Fruit fly (Drosophila melanogaster) whole organism, embryonic: ENCODE data around the gene Agxt.

Experiments used
- Ada2b ChIP-seq: fragments of 200-800 bp; sonication (Bioruptor generic); IDR thresholded peaks from 2 replicates; pipeline ENCODE4 v1.3.6; 2022; ENCODE audit warnings: missing biosample characterization, missing genetic modification characterization
- Awh ChIP-seq: fragments of 200-800 bp; sonication (Bioruptor generic); IDR thresholded peaks from 2 replicates; pipeline ENCODE4, ENCODE4 v1.3.6; 2022; ENCODE audit warnings: missing biosample characterization, missing genetic modification characterization
- Bgb ChIP-seq: fragments of 200-800 bp; sonication (Bioruptor generic); IDR thresholded peaks from 2 replicates; pipeline ENCODE4 v1.3.6; 2022; ENCODE audit warnings: missing biosample characterization, missing genetic modification characterization; ENCODE audit not compliant: partially characterized antibody
- Blimp-1 ChIP-seq: fragments of 200-800 bp; sonication (Bioruptor generic); optimal IDR thresholded peaks from 3 replicates; lab custom pipeline; 2018; ENCODE audit warnings: missing biosample characterization, missing genetic modification characterization, mild to moderate bottlenecking, moderate library complexity, missing genetic modification reagents
- C15 ChIP-seq: fragments of 200-800 bp; sonication (Bioruptor generic); IDR thresholded peaks from 3 replicates; pipeline ENCODE4 v1.3.6; 2022; ENCODE audit warnings: missing biosample characterization, missing genetic modification characterization
- CG12236 ChIP-seq: fragments of 200-800 bp; sonication (Bioruptor generic); optimal IDR thresholded peaks from 2 replicates; lab custom pipeline; 2016; ENCODE audit warnings: missing biosample characterization, missing genetic modification characterization
- CG13894 ChIP-seq: fragments of 200-800 bp; sonication (Bioruptor generic); optimal IDR thresholded peaks from 3 replicates; lab custom pipeline; 2018; ENCODE audit warnings: missing biosample characterization, mild to moderate bottlenecking, missing genetic modification characterization, moderate library complexity
- CG14710 ChIP-seq: fragments of 200-800 bp; sonication (Bioruptor generic); optimal IDR thresholded peaks from 3 replicates; lab custom pipeline; 2019; ENCODE audit warnings: missing biosample characterization, mild to moderate bottlenecking, missing genetic modification characterization, moderate library complexity
- CG14965 ChIP-seq: fragments of 200-800 bp; sonication (Bioruptor generic); optimal IDR thresholded peaks from 2 replicates; lab custom pipeline; 2016; ENCODE audit warnings: missing biosample characterization, missing genetic modification characterization, borderline replicate concordance
- CG17568 ChIP-seq: fragments of 200-800 bp; sonication (Bioruptor generic); optimal IDR thresholded peaks from 2 replicates; lab custom pipeline; 2018; ENCODE audit warnings: missing biosample characterization, mild to moderate bottlenecking, missing genetic modification characterization, moderate library complexity
- CG17829 ChIP-seq: fragments of 200-800 bp; optimal IDR thresholded peaks from 2 replicates; lab custom pipeline; 2019; ENCODE audit warnings: missing biosample characterization, mild to moderate bottlenecking, missing genetic modification characterization, moderate library complexity
- CG30020 ChIP-seq: fragments of 200-800 bp; optimal IDR thresholded peaks from 2 replicates; lab custom pipeline; 2019; ENCODE audit warnings: missing biosample characterization, mild to moderate bottlenecking, missing genetic modification characterization, moderate library complexity
- CG4328 ChIP-seq: fragments of 200-800 bp; sonication (Bioruptor generic); optimal IDR thresholded peaks from 3 replicates; lab custom pipeline; 2017; ENCODE audit warnings: missing biosample characterization, missing genetic modification reagents, missing genetic modification characterization
- CG4730 ChIP-seq: fragments of 200-800 bp; sonication (Bioruptor generic); IDR thresholded peaks from 2 replicates; pipeline ENCODE4 v1.3.6; 2022; ENCODE audit warnings: missing biosample characterization, missing genetic modification characterization
- CG5180 ChIP-seq: fragments of 200-800 bp; sonication (Bioruptor generic); optimal IDR thresholded peaks from 3 replicates; lab custom pipeline; 2017; ENCODE audit warnings: missing biosample characterization, missing genetic modification characterization, mild to moderate bottlenecking, moderate library complexity, missing genetic modification reagents
- CG6689 ChIP-seq: fragments of 200-800 bp; sonication (Bioruptor generic); IDR thresholded peaks from 2 replicates; pipeline ENCODE4 v1.3.6; 2022; ENCODE audit warnings: missing biosample characterization, missing genetic modification characterization
- CG8388 ChIP-seq: fragments of 200-800 bp; sonication (Bioruptor generic); optimal IDR thresholded peaks from 2 replicates; lab custom pipeline; 2019; ENCODE audit warnings: missing biosample characterization, mild to moderate bottlenecking, missing genetic modification characterization, moderate library complexity
- CG8924 ChIP-seq: fragments of 200-800 bp; optimal IDR thresholded peaks from 3 replicates; lab custom pipeline; 2019; ENCODE audit warnings: missing biosample characterization, mild to moderate bottlenecking, missing genetic modification characterization, moderate library complexity
- Dbx ChIP-seq: fragments of 200-800 bp; sonication (Bioruptor generic); IDR thresholded peaks from 3 replicates; pipeline ENCODE4 v1.3.6; 2022; ENCODE audit warnings: missing biosample characterization, missing genetic modification characterization
- Dek ChIP-seq: fragments of 200-800 bp; sonication (Bioruptor generic); optimal IDR thresholded peaks from 3 replicates; lab custom pipeline; 2019; ENCODE audit warnings: missing biosample characterization, mild to moderate bottlenecking, missing genetic modification characterization, moderate library complexity
- Dip2 ChIP-seq: fragments of 200-800 bp; sonication (Bioruptor generic); IDR thresholded peaks from 2 replicates; pipeline ENCODE4 v1.3.6; 2022; ENCODE audit warnings: missing biosample characterization, missing genetic modification characterization
- Dp ChIP-seq: fragments of 200-800 bp; sonication (Bioruptor generic); optimal IDR thresholded peaks from 2 replicates; lab custom pipeline; 2018; ENCODE audit warnings: missing biosample characterization, mild to moderate bottlenecking, missing genetic modification characterization, moderate library complexity
- Fer1 ChIP-seq: fragments of 200-800 bp; sonication (Bioruptor generic); optimal IDR thresholded peaks from 2 replicates; lab custom pipeline; 2017; ENCODE audit warnings: missing biosample characterization, mild to moderate bottlenecking, missing genetic modification characterization
- Fer3 ChIP-seq: fragments of 200-800 bp; sonication (Bioruptor generic); optimal IDR thresholded peaks from 2 replicates; lab custom pipeline; 2018; ENCODE audit warnings: missing biosample characterization, mild to moderate bottlenecking, missing genetic modification characterization, moderate library complexity
- HmgZ ChIP-seq: fragments of 200-800 bp; sonication (Bioruptor generic); optimal IDR thresholded peaks from 2 replicates; lab custom pipeline; 2018; ENCODE audit warnings: missing biosample characterization, mild to moderate bottlenecking, missing genetic modification characterization
- Lhr ChIP-seq: fragments of 200-800 bp; sonication (Bioruptor generic); optimal IDR thresholded peaks from 3 replicates; lab custom pipeline; 2017; ENCODE audit warnings: mild to moderate bottlenecking, missing biosample characterization, missing genetic modification reagents, missing genetic modification characterization
- Myb ChIP-seq: fragments of 200-800 bp; sonication (Bioruptor generic); optimal IDR thresholded peaks from 2 replicates; lab custom pipeline; 2016; ENCODE audit warnings: missing biosample characterization, missing genetic modification characterization
- NK7.1 ChIP-seq: fragments of 200-800 bp; sonication (Bioruptor generic); optimal IDR thresholded peaks from 3 replicates; lab custom pipeline; 2016; ENCODE audit warnings: missing biosample characterization, missing genetic modification characterization
- Nf-YB ChIP-seq: fragments of 200-800 bp; sonication (Bioruptor generic); optimal IDR thresholded peaks from 3 replicates; lab custom pipeline; 2019; ENCODE audit warnings: missing biosample characterization, mild to moderate bottlenecking, missing genetic modification characterization, moderate library complexity
- Oli ChIP-seq: fragments of 200-800 bp; sonication (Bioruptor generic); optimal IDR thresholded peaks from 2 replicates; lab custom pipeline; 2018; ENCODE audit warnings: missing biosample characterization, mild to moderate bottlenecking, missing genetic modification characterization, moderate library complexity
- Side ChIP-seq: fragments of 200-800 bp; sonication (Bioruptor generic); optimal IDR thresholded peaks from 2 replicates; lab custom pipeline; 2016; ENCODE audit warnings: missing biosample characterization, missing genetic modification characterization
- Sox102F ChIP-seq: fragments of 200-800 bp; sonication (Bioruptor generic); optimal IDR thresholded peaks from 2 replicates; lab custom pipeline; 2018; ENCODE audit warnings: missing biosample characterization, mild to moderate bottlenecking, missing genetic modification characterization, moderate library complexity
- Xbp1 ChIP-seq: fragments of 200-800 bp; sonication (Bioruptor generic); optimal IDR thresholded peaks from 3 replicates; lab custom pipeline; 2016; ENCODE audit warnings: missing biosample characterization, mild to moderate bottlenecking, missing genetic modification characterization
- ash1 ChIP-seq: fragments of 200-800 bp; sonication (Bioruptor generic); optimal IDR thresholded peaks from 2 replicates; lab custom pipeline; 2018; ENCODE audit warnings: missing biosample characterization, mild to moderate bottlenecking, missing genetic modification characterization
- ci ChIP-seq: fragments of 200-800 bp; sonication (Bioruptor generic); IDR thresholded peaks from 3 replicates; pipeline ENCODE4 v1.3.6; 2022; ENCODE audit warnings: missing biosample characterization, missing genetic modification characterization
- crc ChIP-seq: fragments of 200-800 bp; sonication (Bioruptor generic); optimal IDR thresholded peaks from 2 replicates; lab custom pipeline; 2016; ENCODE audit warnings: missing biosample characterization, missing genetic modification characterization
- dan ChIP-seq: fragments of 200-800 bp; sonication (Bioruptor generic); IDR thresholded peaks from 2 replicates; pipeline ENCODE4 v1.3.6; 2022; ENCODE audit warnings: missing biosample characterization, missing genetic modification characterization
- fd102C ChIP-seq: fragments of 200-800 bp; sonication (Bioruptor generic); optimal IDR thresholded peaks from 2 replicates; lab custom pipeline; 2018; ENCODE audit warnings: missing biosample characterization, mild to moderate bottlenecking, missing genetic modification characterization, moderate library complexity
- gcm2 ChIP-seq: fragments of 200-800 bp; sonication (Bioruptor generic); optimal IDR thresholded peaks from 2 replicates; lab custom pipeline; 2016; ENCODE audit warnings: missing biosample characterization, missing genetic modification characterization
- grn ChIP-seq: fragments of 200-800 bp; sonication (Bioruptor generic); optimal IDR thresholded peaks from 3 replicates; lab custom pipeline; 2017; ENCODE audit warnings: missing biosample characterization, missing genetic modification characterization
- gsb-n ChIP-seq: fragments of 200-800 bp; sonication (Bioruptor generic); optimal IDR thresholded peaks from 3 replicates; lab custom pipeline; 2018; ENCODE audit warnings: missing biosample characterization, mild to moderate bottlenecking, missing genetic modification characterization
- lmd ChIP-seq: fragments of 200-800 bp; sonication (Bioruptor generic); IDR thresholded peaks from 2 replicates; pipeline ENCODE4 v1.3.6; 2022; ENCODE audit warnings: missing biosample characterization, missing genetic modification characterization
- phol ChIP-seq: fragments of 200-800 bp; sonication (Bioruptor generic); optimal IDR thresholded peaks from 3 replicates; lab custom pipeline; 2018; ENCODE audit warnings: missing biosample characterization, mild to moderate bottlenecking, missing genetic modification characterization, moderate library complexity
- pnt ChIP-seq: fragments of 200-800 bp; sonication (Bioruptor generic); optimal IDR thresholded peaks from 3 replicates; lab custom pipeline; 2016; ENCODE audit warnings: missing biosample characterization, missing genetic modification characterization
- sc ChIP-seq, 3 experiments: fragments of >200 bp in 2 of 3; fragments of 200-800 bp in 1 of 3; sonication (Bioruptor generic) in 1 of 3; optimal IDR thresholded peaks; 2 replicates in 2 of 3; 3 replicates in 1 of 3; lab custom pipeline; 2017; ENCODE audit warnings: mild to moderate bottlenecking in 1 of 3, missing biosample characterization in 1 of 3, missing genetic modification characterization in 1 of 3, missing genetic modification reagents in 1 of 3
- stc ChIP-seq: fragments of 200-800 bp; sonication (Bioruptor generic); IDR thresholded peaks from 2 replicates; pipeline ENCODE4 v1.3.6; 2022; ENCODE audit warnings: missing biosample characterization, missing genetic modification characterization
- tap ChIP-seq: fragments of 200-800 bp; optimal IDR thresholded peaks from 3 replicates; lab custom pipeline; 2019; ENCODE audit warnings: missing biosample characterization, mild to moderate bottlenecking, missing genetic modification characterization, moderate library complexity
- trh ChIP-seq: fragments of 200-800 bp; sonication (Bioruptor generic); optimal IDR thresholded peaks from 2 replicates; lab custom pipeline; 2016; ENCODE audit warnings: missing biosample characterization, missing genetic modification characterization
- zf30C ChIP-seq: fragments of 200-800 bp; sonication (Bioruptor generic); optimal IDR thresholded peaks from 3 replicates; lab custom pipeline; 2018; ENCODE audit warnings: missing biosample characterization, mild to moderate bottlenecking, missing genetic modification characterization
- zfh2 ChIP-seq: fragments of 200-800 bp; sonication (Bioruptor generic); optimal IDR thresholded peaks from 2 replicates; lab custom pipeline; 2016; ENCODE audit warnings: missing biosample characterization, missing genetic modification characterization

Agxt gene

dm6 chrX:6542331-6542730 is 13.6 kb downstream of the Agxt start (continued):
- TF ChIP-seq fd102C (GFP tag; lab: Kevin White, UChicago) (no peak), CG5180 (peak; percentile 21), pnt (no peak), gsb-n (tag; lab: Kevin White, UChicago) (peak; percentile 14), CG12236 (GFP tag; lab: Kevin White, UChicago) (no peak), grn (GFP tag; lab: Kevin White, UChicago) (no peak), HmgZ (tag; lab: Kevin White, UChicago) (no peak), Xbp1 (GFP tag; lab: Kevin White, UChicago) (peak; percentile 40), ci (GFP tag; lab: Robert Waterston, UW) (peak; percentile 62; the same call in 1 of the 3 replicates), Dek (tag; lab: Kevin White, UChicago) (no peak), CG14710 (peak; percentile 5), zf30C (GFP tag; lab: Kevin White, UChicago) (no peak), Dbx (GFP tag; lab: Robert Waterston, UW) (no peak), Dp (GFP tag; lab: Kevin White, UChicago) (no peak), Fer3 (tag; lab: Kevin White, UChicago) (peak; percentile 1), CG8924 (peak; percentile 37), CG17568 (peak; percentile 1), tap (tag; lab: Kevin White, UChicago) (peak; percentile 45), Side (GFP tag; lab: Kevin White, UChicago) (no peak), CG14965 (GFP tag; lab: Kevin White, UChicago) (no peak), Awh (peak; percentile 35; the same call in 1 of the 2 replicates), NK7.1 (GFP tag; lab: Kevin White, UChicago) (no peak), stc (GFP tag; lab: Robert Waterston, UW) (peak; percentile 63), C15 (GFP tag; lab: Robert Waterston, UW) (no peak), CG13894 (no peak), Lhr (GFP tag; lab: Kevin White, UChicago) (no peak), ash1 (GFP tag; lab: Kevin White, UChicago) (no peak), CG4730 (no peak), crc (GFP tag; lab: Kevin White, UChicago) (no peak), Dip2 (GFP tag; lab: Robert Waterston, UW) (no peak), Nf-YB (no peak), Oli (tag; lab: Kevin White, UChicago) (peak; percentile 59), gcm2 (no peak), sc (optimal IDR thresholded peaks at IDR 0.05; lab: Kevin White, UChicago) (no peak), sc (GFP tag; optimal IDR thresholded peaks at IDR 0.05; lab: Kevin White, UChicago) (no peak), Ada2b (GFP tag; lab: Robert Waterston, UW) (0 out of 2 replicates have a peak, but pooled peaks have one; percentile 28), Myb (GFP tag; lab: Kevin White, UChicago) (no peak), CG6689 (GFP tag; lab: Robert Waterston, UW) (peak; percentile 61), CG17829 (tag; lab: Kevin White, UChicago) (peak; percentile 33), CG4328 (GFP tag; lab: Kevin White, UChicago) (no peak), zfh2 (GFP tag; lab: Kevin White, UChicago) (no peak), Bgb (GFP tag; lab: Robert Waterston, UW) (no peak), CG8388 (GFP tag; lab: Kevin White, UChicago) (peak; percentile 41), Sox102F (GFP tag; lab: Kevin White, UChicago) (peak; percentile 73), trh (GFP tag; lab: Kevin White, UChicago) (no peak), CG30020 (tag; lab: Kevin White, UChicago) (no peak), phol (tag; lab: Kevin White, UChicago) (peak; percentile 39), Fer1 (GFP tag; lab: Kevin White, UChicago) (peak; percentile 14), Blimp-1 (GFP tag; lab: Kevin White, UChicago) (peak; percentile 64), dan (no peak), lmd (GFP tag; lab: Robert Waterston, UW) (peak; percentile 42; the same call in 1 of the 2 replicates)
